Fruit fly (Drosophila melanogaster) whole organism, wandering third instar larva: Measurements from ENCODE around the gene Cht11.

Experiments used
- Hr78 ChIP-seq: fragments of >200 bp; optimal IDR thresholded peaks from 2 replicates; lab custom pipeline; 2017; ENCODE audit warnings: missing biosample characterization, missing genetic modification characterization
- Mio ChIP-seq: sonication (Bioruptor generic); optimal IDR thresholded peaks from 2 replicates; lab custom pipeline; 2016; ENCODE audit warnings: missing biosample characterization, missing genetic modification characterization
- Myc ChIP-seq: fragments of >200 bp; optimal IDR thresholded peaks from 2 replicates; lab custom pipeline; 2017
- Rel ChIP-seq, 2 experiments: fragments of 200-800 bp; sonication (Bioruptor generic) in 1 of 2; optimal IDR thresholded peaks; 2 replicates in 1 of 2; 3 replicates in 1 of 2; lab custom pipeline; 2016 to 2019; ENCODE audit warnings: mild to moderate bottlenecking in 2 of 2, missing biosample characterization in 2 of 2, missing genetic modification characterization in 2 of 2, moderate library complexity in 1 of 2
- br ChIP-seq: fragments of 200-800 bp; sonication (Bioruptor generic); optimal IDR thresholded peaks from 2 replicates; lab custom pipeline; 2016; ENCODE audit warnings: missing biosample characterization, missing genetic modification characterization
- foxo ChIP-seq, 2 experiments: fragments of 200-800 bp; sonication (Bioruptor generic); optimal IDR thresholded peaks; 2 replicates in 1 of 2; 3 replicates in 1 of 2; lab custom pipeline; 2016 to 2017; ENCODE audit warnings: missing biosample characterization in 2 of 2, missing genetic modification characterization in 2 of 2
- fru ChIP-seq: fragments of 200-800 bp; sonication (Bioruptor generic); optimal IDR thresholded peaks from 3 replicates; lab custom pipeline; 2016; ENCODE audit warnings: missing biosample characterization, mild to moderate bottlenecking, missing genetic modification characterization
- jim ChIP-seq: fragments of 175-275, 200-325 bp; sonication (Bioruptor generic); optimal IDR thresholded peaks from 2 replicates; lab custom pipeline; 2016; ENCODE audit warnings: missing biosample characterization, mild to moderate bottlenecking, missing genetic modification characterization
- psq ChIP-seq: fragments of 200-800 bp; sonication (Bioruptor generic); optimal IDR thresholded peaks from 3 replicates; lab custom pipeline; 2017; ENCODE audit warnings: missing biosample characterization, mild to moderate bottlenecking, missing genetic modification characterization, moderate library complexity
- tai ChIP-seq: sonication (Bioruptor generic); optimal IDR thresholded peaks from 2 replicates; lab custom pipeline; 2016; ENCODE audit warnings: missing biosample characterization, missing genetic modification characterization
- woc ChIP-seq: sonication (Bioruptor generic); optimal IDR thresholded peaks from 2 replicates; lab custom pipeline; 2016; ENCODE audit warnings: missing biosample characterization, mild to moderate bottlenecking, missing genetic modification characterization

DNA sequence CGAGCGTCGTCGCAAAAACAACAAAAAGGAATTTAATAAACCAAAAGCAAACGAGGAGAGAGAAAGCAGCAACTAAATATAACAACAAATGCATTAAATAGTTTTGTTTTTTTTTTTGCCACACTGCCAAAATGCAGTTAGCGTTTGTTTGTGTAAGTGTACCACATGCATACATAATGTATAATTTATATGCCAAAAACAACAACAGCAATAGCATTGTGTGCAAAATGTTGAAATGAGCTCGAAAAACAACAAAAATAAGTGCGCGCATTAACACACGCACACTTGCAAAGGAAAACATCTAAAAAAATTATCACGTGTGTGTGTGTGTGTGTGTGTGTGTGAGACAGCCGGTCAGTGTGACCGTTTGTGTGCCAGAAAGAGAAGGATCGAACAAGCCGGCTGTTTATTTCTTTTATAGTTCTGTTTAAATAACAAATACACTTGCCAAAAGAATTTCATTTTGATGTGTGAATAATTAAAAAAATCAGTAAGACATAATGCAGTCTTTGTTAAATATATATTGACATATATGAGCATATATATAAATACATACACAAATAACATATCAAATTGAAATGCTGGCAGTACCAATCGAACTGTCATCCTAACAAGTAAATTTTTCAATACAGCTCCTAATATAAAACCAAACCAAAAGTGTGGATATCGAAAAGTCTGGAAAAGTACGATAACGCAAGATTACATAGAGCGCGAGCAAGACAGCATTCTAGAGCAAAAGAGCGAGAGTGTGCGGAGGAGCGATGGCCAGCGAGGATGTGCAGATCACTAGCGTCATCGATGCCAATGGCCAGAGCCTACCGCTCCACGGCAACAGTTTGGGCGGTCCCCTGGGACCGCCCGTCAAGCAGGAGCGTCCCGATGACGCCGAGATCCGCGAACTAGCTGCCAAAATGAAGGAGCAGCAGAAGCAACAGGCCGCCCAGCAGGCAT, 19.6 kb upstream of the Cht11 start:
- no peak for TF ChIP-seq Myc (lab: Kevin White, UChicago)
- no peak for TF ChIP-seq br
- no peak for TF ChIP-seq Rel (GFP tag; optimal IDR thresholded peaks at IDR 0.05; lab: Kevin White, UChicago)
- no peak for TF ChIP-seq Rel (tag; optimal IDR thresholded peaks at IDR 0.05; lab: Kevin White, UChicago)
- TF ChIP-seq foxo (GFP tag; optimal IDR thresholded peaks at IDR 0.05; lab: Kevin White, UChicago), result no peak
- no peak for TF ChIP-seq Mio (GFP tag; lab: Kevin White, UChicago)
- no peak for TF ChIP-seq fru (GFP tag; lab: Kevin White, UChicago)
- TF ChIP-seq Hr78, result no peak
- no peak for TF ChIP-seq woc
- no peak for TF ChIP-seq tai
- no peak for TF ChIP-seq jim (GFP tag; lab: Kevin White, UChicago)
- no peak for TF ChIP-seq psq
